Worm (Caenorhabditis elegans) whole organism, L3 larva: ENCODE data around the gene F44D12.16.

Experiments
- ZK546.5 ChIP-seq: sonication (generic microtip); optimal IDR thresholded peaks from 2 replicates; lab custom pipeline; 2017; ENCODE audit warnings: missing biosample characterization, missing genetic modification characterization
- ceh-16 ChIP-seq: sonication (generic microtip); optimal IDR thresholded peaks from 2 replicates; lab custom pipeline; 2017; ENCODE audit warnings: missing biosample characterization, missing genetic modification characterization
- elt-3 ChIP-seq, 3 experiments: fragments of 150-350 bp in 1 of 3; sonication (generic microtip) in 2 of 3; optimal IDR thresholded peaks; 2 replicates in 2 of 3; 4 replicates in 1 of 3; lab custom pipeline; 2014 to 2017; ENCODE audit warnings: missing biosample characterization in 3 of 3, missing genetic modification characterization in 3 of 3
- lin-15B ChIP-seq: fragments of 150-350 bp; optimal IDR thresholded peaks from 2 replicates; lab custom pipeline; 2014; ENCODE audit warnings: missing biosample characterization, missing genetic modification characterization
- lin-39 ChIP-seq: fragments of 150-350 bp; optimal IDR thresholded peaks from 2 replicates; lab custom pipeline; 2018; ENCODE audit warnings: missing biosample characterization, missing genetic modification reagents, missing genetic modification characterization
- nhr-12 ChIP-seq: fragments of 150-350 bp; optimal IDR thresholded peaks from 2 replicates; lab custom pipeline; 2014; ENCODE audit warnings: missing biosample characterization, missing genetic modification characterization
- nhr-237 ChIP-seq: fragments of 150-350 bp; optimal IDR thresholded peaks from 2 replicates; lab custom pipeline; 2014; ENCODE audit warnings: missing biosample characterization, missing genetic modification characterization
- pha-4 ChIP-seq: fragments of 150-350 bp; optimal IDR thresholded peaks from 2 replicates; lab custom pipeline; 2014; ENCODE audit warnings: missing biosample characterization, missing genetic modification reagents, missing genetic modification characterization
- pqm-1 ChIP-seq: fragments of 150-350 bp; optimal IDR thresholded peaks from 2 replicates; lab custom pipeline; 2017; ENCODE audit warnings: missing biosample characterization, missing genetic modification characterization, inconsistent platforms
- sea-2 ChIP-seq: fragments of 150-350 bp; sonication (generic microtip); optimal IDR thresholded peaks from 4 replicates; lab custom pipeline; 2014; ENCODE audit warnings: missing biosample characterization, missing genetic modification reagents, missing genetic modification characterization
- skn-1 ChIP-seq: fragments of 150-350 bp; optimal IDR thresholded peaks from 2 replicates; lab custom pipeline; 2014; ENCODE audit warnings: missing biosample characterization, missing genetic modification characterization
- snpc-4 ChIP-seq: fragments of 150-350 bp; optimal IDR thresholded peaks from 2 replicates; lab custom pipeline; 2014; ENCODE audit warnings: missing biosample characterization, missing genetic modification characterization
- unc-62 ChIP-seq: fragments of 150-350 bp; sonication (generic microtip); optimal IDR thresholded peaks from 4 replicates; lab custom pipeline; 2014; ENCODE audit warnings: missing biosample characterization, missing genetic modification reagents, missing genetic modification characterization

DNA sequence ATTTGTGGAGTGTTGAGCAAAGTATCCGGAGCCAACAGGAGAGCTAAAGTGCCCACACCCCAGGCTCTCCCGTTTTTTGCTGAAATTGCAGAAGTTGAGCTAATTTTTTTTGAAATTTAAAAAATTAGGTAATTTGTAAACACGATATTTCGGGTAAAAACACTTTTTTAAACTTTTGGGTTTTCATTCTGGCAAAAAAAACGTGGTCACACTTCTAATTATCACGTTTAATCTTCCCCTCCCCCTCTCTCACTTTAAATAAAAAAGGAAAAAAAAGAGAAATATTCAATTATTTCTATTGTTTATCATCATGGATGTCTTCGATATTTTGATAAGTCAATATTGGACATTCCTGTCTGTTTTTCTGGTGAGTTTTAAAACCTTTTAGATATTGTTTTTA lies 4.2 kb downstream of the F44D12.16 start, which contains the start of gene F44D12.6:
- TF ChIP-seq pqm-1 (tag; lab: Kevin White, UChicago), result no peak
- no peak for TF ChIP-seq unc-62 (GFP tag; lab: Kevin White, UChicago)
- no peak for TF ChIP-seq ceh-16
- no peak for TF ChIP-seq nhr-12 (tag; lab: Kevin White, UChicago)
- no peak for TF ChIP-seq elt-3 (tag; optimal IDR thresholded peaks at IDR 0.05; lab: Kevin White, UChicago)
- no peak for TF ChIP-seq pha-4 (tag; lab: Kevin White, UChicago)
- no peak for TF ChIP-seq skn-1
- no peak for TF ChIP-seq nhr-237 (tag; lab: Kevin White, UChicago)
- no peak for TF ChIP-seq snpc-4 (tag; lab: Kevin White, UChicago)
- no peak for TF ChIP-seq sea-2 (GFP tag; lab: Kevin White, UChicago)
- no peak for TF ChIP-seq ZK546.5 (tag; lab: Kevin White, UChicago)
- no peak for TF ChIP-seq lin-39
- no peak for TF ChIP-seq lin-15B (tag; lab: Kevin White, UChicago)
